Worm (Caenorhabditis elegans): ENCODE measurements around the gene malt-1.

The malt-1 gene

ce11 chrII:6975725-6976124, 24.6 kb upstream of the malt-1 start:
- no peak for TF ChIP-seq pes-1 (GFP tag; IDR thresholded peaks at IDR 0.05)
- TF ChIP-seq tbx-37 (GFP tag; conservative IDR thresholded peaks at IDR 0.05): no peak
- TF ChIP-seq tbx-11 (GFP tag; IDR thresholded peaks at IDR 0.05): no peak
- TF ChIP-seq ama-1 (optimal IDR thresholded peaks at IDR 0.05): no peak
- no peak for TF ChIP-seq ceh-13 (GFP tag; optimal IDR thresholded peaks at IDR 0.05)
- no peak for TF ChIP-seq scrt-1 (GFP tag; IDR thresholded peaks at IDR 0.05)
- TF ChIP-seq F13C5.2 (tag; optimal IDR thresholded peaks at IDR 0.05): no peak
- no peak for TF ChIP-seq aly-1 (tag; optimal IDR thresholded peaks at IDR 0.05)
- TF ChIP-seq sea-1 (GFP tag; conservative IDR thresholded peaks at IDR 0.05): no peak
- no peak for TF ChIP-seq hmg-4 (GFP tag; optimal IDR thresholded peaks at IDR 0.05)

ce11 chrII:6974011-6974410, 22.9 kb upstream of the malt-1 start:
- TF ChIP-seq ets-7 (tag; optimal IDR thresholded peaks at IDR 0.05): no peak
- no peak for TF ChIP-seq B0310.2 (tag; optimal IDR thresholded peaks at IDR 0.05)
- no peak for TF ChIP-seq hmbx-1 (tag; optimal IDR thresholded peaks at IDR 0.05)
- TF ChIP-seq F13C5.2 (tag; optimal IDR thresholded peaks at IDR 0.05): no peak

ce11 chrII:6973501-6973900, 22.4 kb upstream of the malt-1 start, which contains the start of gene sod-1:
TSS of gene sod-1 (minus strand) at chrII:6973887.
- TF ChIP-seq sea-1 (GFP tag; conservative IDR thresholded peaks at IDR 0.05) (no peak), hnd-1 (tag; optimal IDR thresholded peaks at IDR 0.05) (no peak), tbx-11 (GFP tag; IDR thresholded peaks at IDR 0.05) (no peak), hmg-4 (GFP tag; optimal IDR thresholded peaks at IDR 0.05) (no peak)

- TF ChIP-seq flt-1 (GFP tag; IDR thresholded peaks at IDR 0.05): no peak
- no peak for TF ChIP-seq ceh-36 (tag; optimal IDR thresholded peaks at IDR 0.05)
- TF ChIP-seq tbx-37 (GFP tag; conservative IDR thresholded peaks at IDR 0.05): no peak
- TF ChIP-seq aly-1 (tag; optimal IDR thresholded peaks at IDR 0.05): no peak
- TF ChIP-seq tbx-11 (GFP tag; IDR thresholded peaks at IDR 0.05): no peak
These were observed 21.2 kb upstream of the malt-1 start, which contains the start of gene art-1 for ce11 chrII:6972185-6972737. TSS of gene art-1 (minus strand) at chrII:6972235.

ce11 chrII:6970515-6970914, 19.4 kb upstream of the malt-1 start, which contains the start of gene C15F1.5:
TSS of gene C15F1.5 (minus strand) at chrII:6970615.
- TF ChIP-seq hmg-4 (GFP tag; optimal IDR thresholded peaks at IDR 0.05): no peak
- no peak for TF ChIP-seq hmbx-1 (tag; optimal IDR thresholded peaks at IDR 0.05)
- no peak for TF ChIP-seq tra-4 (tag; optimal IDR thresholded peaks at IDR 0.05)

- peak; percentile 34 for TF ChIP-seq F13C5.2 (tag; optimal IDR thresholded peaks at IDR 0.05)
- peak; percentile 89 for TF ChIP-seq ceh-36 (tag; optimal IDR thresholded peaks at IDR 0.05)
- 0 out of 2 replicates have a peak, but pooled peaks have one; percentile 25 for TF ChIP-seq sea-1 (GFP tag; conservative IDR thresholded peaks at IDR 0.05)
- peak; percentile 99 for TF ChIP-seq ama-1 (optimal IDR thresholded peaks at IDR 0.05)
- TF ChIP-seq hmbx-1 (tag; optimal IDR thresholded peaks at IDR 0.05): peak; percentile 45
- TF ChIP-seq pes-1 (GFP tag; IDR thresholded peaks at IDR 0.05): peak; percentile 77
- TF ChIP-seq tra-4 (tag; optimal IDR thresholded peaks at IDR 0.05): peak; percentile 69
- TF ChIP-seq ets-7 (tag; optimal IDR thresholded peaks at IDR 0.05): no peak
- no peak for TF ChIP-seq hnd-1 (tag; optimal IDR thresholded peaks at IDR 0.05)
- peak; percentile 73; the same call in 1 of the 2 replicates for TF ChIP-seq scrt-1 (GFP tag; IDR thresholded peaks at IDR 0.05)
- TF ChIP-seq tbx-11 (GFP tag; IDR thresholded peaks at IDR 0.05): 0 out of 2 replicates have a peak, but pooled peaks have one; percentile 30
- TF ChIP-seq flt-1 (GFP tag; IDR thresholded peaks at IDR 0.05): peak; percentile 45; the same call in 1 of the 2 replicates
- TF ChIP-seq aly-1 (tag; optimal IDR thresholded peaks at IDR 0.05): peak; percentile 45
- TF ChIP-seq hmg-4 (GFP tag; optimal IDR thresholded peaks at IDR 0.05): peak; percentile 94
- 0 out of 2 replicates have a peak, but pooled peaks have one; percentile 29 for TF ChIP-seq tbx-37 (GFP tag; conservative IDR thresholded peaks at IDR 0.05)
- TF ChIP-seq ceh-13 (GFP tag; optimal IDR thresholded peaks at IDR 0.05): peak; percentile 34
- TF ChIP-seq B0310.2 (tag; optimal IDR thresholded peaks at IDR 0.05): peak; percentile 50
These were observed 17.1 kb upstream of the malt-1 start for ce11 chrII:6968191-6968675.

ce11 chrII:6967618-6968017, 16.5 kb upstream of the malt-1 start, which contains the start of gene eif-2Bgamma:
TSS of gene eif-2Bgamma (minus strand) at chrII:6967648.
- TF ChIP-seq hmbx-1 (tag; optimal IDR thresholded peaks at IDR 0.05) (no peak), ets-7 (tag; optimal IDR thresholded peaks at IDR 0.05) (no peak), flt-1 (GFP tag; IDR thresholded peaks at IDR 0.05) (no peak), pes-1 (GFP tag; IDR thresholded peaks at IDR 0.05) (no peak), tbx-11 (GFP tag; IDR thresholded peaks at IDR 0.05) (no peak), tbx-37 (GFP tag; conservative IDR thresholded peaks at IDR 0.05) (no peak), hmg-4 (GFP tag; optimal IDR thresholded peaks at IDR 0.05) (no peak)

ce11 chrII:6965573-6965972, 14.5 kb upstream of the malt-1 start, which contains the start of gene tra-2:
TSS of gene tra-2 (minus strand) at chrII:6965673.
- TF ChIP-seq tbx-11 (GFP tag; IDR thresholded peaks at IDR 0.05) (no peak), ama-1 (optimal IDR thresholded peaks at IDR 0.05) (no peak), ceh-13 (GFP tag; optimal IDR thresholded peaks at IDR 0.05) (no peak), scrt-1 (GFP tag; IDR thresholded peaks at IDR 0.05) (no peak), hnd-1 (tag; optimal IDR thresholded peaks at IDR 0.05) (no peak), pes-1 (GFP tag; IDR thresholded peaks at IDR 0.05) (no peak), B0310.2 (tag; optimal IDR thresholded peaks at IDR 0.05) (no peak), tra-4 (tag; optimal IDR thresholded peaks at IDR 0.05) (no peak), aly-1 (tag; optimal IDR thresholded peaks at IDR 0.05) (no peak), F13C5.2 (tag; optimal IDR thresholded peaks at IDR 0.05) (no peak), flt-1 (GFP tag; IDR thresholded peaks at IDR 0.05) (no peak), ceh-36 (tag; optimal IDR thresholded peaks at IDR 0.05) (no peak), hmg-4 (GFP tag; optimal IDR thresholded peaks at IDR 0.05) (no peak), hmbx-1 (tag; optimal IDR thresholded peaks at IDR 0.05) (no peak), ets-7 (tag; optimal IDR thresholded peaks at IDR 0.05) (no peak)

All from whole organism, early embryonic.